Worm (Caenorhabditis elegans) whole organism, L3 larva: ENCODE data around the gene T13C2.2.

ENCODE experiments used
- R02D3.7 ChIP-seq: fragments of 150-350 bp; optimal IDR thresholded peaks from 2 replicates; lab custom pipeline; 2014; ENCODE audit warnings: missing biosample characterization, missing genetic modification characterization
- ZK546.5 ChIP-seq: sonication (generic microtip); optimal IDR thresholded peaks from 2 replicates; lab custom pipeline; 2017; ENCODE audit warnings: missing biosample characterization, missing genetic modification characterization
- ama-1 ChIP-seq: fragments of 150-350 bp; optimal IDR thresholded peaks from 2 replicates; lab custom pipeline; 2018
- ceh-16 ChIP-seq: sonication (generic microtip); optimal IDR thresholded peaks from 2 replicates; lab custom pipeline; 2017; ENCODE audit warnings: missing biosample characterization, missing genetic modification characterization
- ceh-28 ChIP-seq: fragments of 150-350 bp; optimal IDR thresholded peaks from 2 replicates; lab custom pipeline; 2014; ENCODE audit warnings: missing biosample characterization, missing genetic modification reagents, missing genetic modification characterization
- egl-27 ChIP-seq: sonication (generic microtip); optimal IDR thresholded peaks from 4 replicates; lab custom pipeline; 2017; ENCODE audit warnings: missing biosample characterization, missing genetic modification reagents, missing genetic modification characterization
- egl-5 ChIP-seq: fragments of 150-350 bp; optimal IDR thresholded peaks from 2 replicates; lab custom pipeline; 2017; ENCODE audit warnings: missing biosample characterization, missing genetic modification reagents, missing genetic modification characterization, inconsistent platforms
- elt-1 ChIP-seq: fragments of 150-350 bp; optimal IDR thresholded peaks from 2 replicates; lab custom pipeline; 2014; ENCODE audit warnings: missing biosample characterization, missing genetic modification characterization
- elt-2 ChIP-seq: sonication (generic microtip); optimal IDR thresholded peaks from 2 replicates; lab custom pipeline; 2016; ENCODE audit warnings: missing genetic modification reagents, mild to moderate bottlenecking, missing genetic modification characterization, missing compliant biosample characterization
- elt-3 ChIP-seq, 3 experiments: fragments of 150-350 bp in 1 of 3; sonication (generic microtip) in 2 of 3; optimal IDR thresholded peaks; 2 replicates in 2 of 3; 4 replicates in 1 of 3; lab custom pipeline; 2014 to 2017; ENCODE audit warnings: missing biosample characterization in 3 of 3, missing genetic modification characterization in 3 of 3
- eor-1 ChIP-seq, 2 experiments: fragments of 150-350 bp; optimal IDR thresholded peaks; 2 replicates each; lab custom pipeline; 2014 to 2018; ENCODE audit warnings: missing biosample characterization in 2 of 2, missing genetic modification characterization in 2 of 2
- fkh-2 ChIP-seq: fragments of 150-350 bp; optimal IDR thresholded peaks from 2 replicates; lab custom pipeline; 2014; ENCODE audit warnings: missing biosample characterization, missing genetic modification reagents, missing genetic modification characterization
- fos-1 ChIP-seq: fragments of 150-350 bp; optimal IDR thresholded peaks from 2 replicates; lab custom pipeline; 2014; ENCODE audit warnings: missing biosample characterization, missing genetic modification characterization
- jun-1 ChIP-seq: fragments of 150-350 bp; optimal IDR thresholded peaks from 2 replicates; lab custom pipeline; 2014; ENCODE audit warnings: missing biosample characterization, missing genetic modification reagents, missing genetic modification characterization
- lin-15B ChIP-seq: fragments of 150-350 bp; optimal IDR thresholded peaks from 2 replicates; lab custom pipeline; 2014; ENCODE audit warnings: missing biosample characterization, missing genetic modification characterization
- lin-39 ChIP-seq: fragments of 150-350 bp; optimal IDR thresholded peaks from 2 replicates; lab custom pipeline; 2018; ENCODE audit warnings: missing biosample characterization, missing genetic modification reagents, missing genetic modification characterization
- lsy-12 ChIP-seq: sonication (generic microtip); optimal IDR thresholded peaks from 2 replicates; lab custom pipeline; 2016; ENCODE audit warnings: mild to moderate bottlenecking, missing genetic modification characterization, missing compliant biosample characterization
- mdl-1 ChIP-seq: fragments of 150-350 bp; optimal IDR thresholded peaks from 2 replicates; lab custom pipeline; 2014; ENCODE audit warnings: missing biosample characterization, missing genetic modification characterization
- mml-1 ChIP-seq: fragments of 150-350 bp; sonication (generic microtip); optimal IDR thresholded peaks from 3 replicates; lab custom pipeline; 2014; ENCODE audit warnings: missing biosample characterization, missing genetic modification characterization
- nfya-1 ChIP-seq: sonication (generic microtip); optimal IDR thresholded peaks from 2 replicates; lab custom pipeline; 2017; ENCODE audit warnings: missing genetic modification characterization, mild to moderate bottlenecking, missing compliant biosample characterization, antibody characterized with exemption, moderate library complexity; ENCODE audit not compliant: insufficient read depth
- nhr-11 ChIP-seq: fragments of 150-350 bp; optimal IDR thresholded peaks from 2 replicates; lab custom pipeline; 2014; ENCODE audit warnings: missing biosample characterization, missing genetic modification characterization
- nhr-23 ChIP-seq: fragments of 150-350 bp; optimal IDR thresholded peaks from 2 replicates; lab custom pipeline; 2014; ENCODE audit warnings: missing biosample characterization, missing genetic modification reagents, missing genetic modification characterization
- nhr-237 ChIP-seq: fragments of 150-350 bp; optimal IDR thresholded peaks from 2 replicates; lab custom pipeline; 2014; ENCODE audit warnings: missing biosample characterization, missing genetic modification characterization
- nhr-25 ChIP-seq: sonication (generic microtip); optimal IDR thresholded peaks from 2 replicates; lab custom pipeline; 2017; ENCODE audit warnings: missing biosample characterization, missing genetic modification characterization
- nhr-28 ChIP-seq: fragments of 150-350 bp; optimal IDR thresholded peaks from 2 replicates; lab custom pipeline; 2014; ENCODE audit warnings: missing biosample characterization, missing genetic modification characterization
- nhr-43 ChIP-seq: sonication (generic microtip); optimal IDR thresholded peaks from 2 replicates; lab custom pipeline; 2016; ENCODE audit warnings: mild to moderate bottlenecking, missing genetic modification characterization, missing compliant biosample characterization; ENCODE audit not compliant: poor library complexity, severe bottlenecking
- nhr-67 ChIP-seq: fragments of 150-350 bp; optimal IDR thresholded peaks from 2 replicates; lab custom pipeline; 2014; ENCODE audit warnings: missing biosample characterization, missing genetic modification characterization
- nhr-77 ChIP-seq: fragments of 150-350 bp; optimal IDR thresholded peaks from 2 replicates; lab custom pipeline; 2014; ENCODE audit warnings: missing biosample characterization, missing genetic modification characterization
- pha-4 ChIP-seq: fragments of 150-350 bp; optimal IDR thresholded peaks from 2 replicates; lab custom pipeline; 2014; ENCODE audit warnings: missing biosample characterization, missing genetic modification reagents, missing genetic modification characterization
- pqm-1 ChIP-seq: fragments of 150-350 bp; optimal IDR thresholded peaks from 2 replicates; lab custom pipeline; 2017; ENCODE audit warnings: missing biosample characterization, missing genetic modification characterization, inconsistent platforms
- sea-2 ChIP-seq: fragments of 150-350 bp; sonication (generic microtip); optimal IDR thresholded peaks from 4 replicates; lab custom pipeline; 2014; ENCODE audit warnings: missing biosample characterization, missing genetic modification reagents, missing genetic modification characterization
- skn-1 ChIP-seq: fragments of 150-350 bp; optimal IDR thresholded peaks from 2 replicates; lab custom pipeline; 2014; ENCODE audit warnings: missing biosample characterization, missing genetic modification characterization
- snpc-4 ChIP-seq: fragments of 150-350 bp; optimal IDR thresholded peaks from 2 replicates; lab custom pipeline; 2014; ENCODE audit warnings: missing biosample characterization, missing genetic modification characterization
- unc-62 ChIP-seq: fragments of 150-350 bp; sonication (generic microtip); optimal IDR thresholded peaks from 4 replicates; lab custom pipeline; 2014; ENCODE audit warnings: missing biosample characterization, missing genetic modification reagents, missing genetic modification characterization
- zag-1 ChIP-seq: fragments of 150-350 bp; optimal IDR thresholded peaks from 2 replicates; lab custom pipeline; 2014; ENCODE audit warnings: missing biosample characterization, missing genetic modification characterization
- ztf-11 ChIP-seq: fragments of 150-350 bp; optimal IDR thresholded peaks from 2 replicates; lab custom pipeline; 2014; ENCODE audit warnings: missing biosample characterization, missing genetic modification characterization

Gene T13C2.2

DNA sequence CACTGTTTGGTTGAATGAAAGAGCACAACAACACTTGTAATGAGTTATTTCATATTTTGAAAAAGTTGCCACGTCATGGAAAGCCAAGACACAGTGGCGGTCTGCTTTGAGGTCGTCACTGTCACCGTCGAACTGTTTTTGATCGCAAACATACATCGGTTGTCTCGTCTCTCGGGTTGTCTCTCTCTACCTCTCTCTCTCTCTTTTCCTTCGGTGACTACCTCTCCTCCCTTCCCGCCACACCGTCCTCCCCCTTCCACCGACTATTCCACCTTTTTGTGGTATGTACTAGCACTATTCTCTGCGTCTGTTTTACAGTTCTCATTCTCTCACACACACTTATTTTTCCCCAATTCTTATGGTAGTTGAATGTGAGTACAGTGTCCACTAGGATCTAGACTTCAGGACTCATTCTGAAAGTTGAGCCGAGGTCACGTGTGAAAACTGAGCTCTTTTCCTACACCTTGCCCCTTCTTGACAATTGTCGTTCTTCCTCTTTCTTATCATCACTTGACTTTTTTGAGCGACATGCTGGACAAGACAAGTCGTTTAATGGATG, 41.9 kb downstream of the T13C2.2 start:
- no peak for TF ChIP-seq fos-1 (tag; lab: Kevin White, UChicago)
- peak; percentile 7 for TF ChIP-seq jun-1 (tag; lab: Kevin White, UChicago)
- TF ChIP-seq mdl-1 (tag; lab: Kevin White, UChicago): no peak
- peak; percentile 6 for TF ChIP-seq nfya-1 (tag; lab: Kevin White, UChicago)
- peak; percentile 70 for TF ChIP-seq pha-4 (tag; lab: Kevin White, UChicago)
- no peak for TF ChIP-seq nhr-237 (tag; lab: Kevin White, UChicago)
- TF ChIP-seq ama-1 (lab: Kevin White, UChicago): no peak
- TF ChIP-seq nhr-23 (tag; lab: Kevin White, UChicago): peak; percentile 12
- TF ChIP-seq ceh-28 (tag; lab: Kevin White, UChicago): no peak
- TF ChIP-seq fkh-2 (tag; lab: Kevin White, UChicago): no peak
- no peak for TF ChIP-seq nhr-11
- no peak for TF ChIP-seq nhr-28 (tag; lab: Kevin White, UChicago)
- no peak for TF ChIP-seq ceh-16 (tag; lab: Kevin White, UChicago)
- TF ChIP-seq pqm-1 (tag; lab: Kevin White, UChicago): peak; percentile 44
- TF ChIP-seq mml-1: no peak
- peak; percentile 69 for TF ChIP-seq elt-2
- TF ChIP-seq unc-62: no peak
- no peak for TF ChIP-seq lin-15B (tag; lab: Kevin White, UChicago)
- no peak for TF ChIP-seq nhr-77 (tag; lab: Kevin White, UChicago)
- no peak for TF ChIP-seq egl-27 (tag; lab: Kevin White, UChicago)
- TF ChIP-seq nhr-25 (tag; lab: Kevin White, UChicago): peak; percentile 70
- TF ChIP-seq elt-3 (tag; optimal IDR thresholded peaks at IDR 0.05; lab: Kevin White, UChicago): no peak

DNA sequence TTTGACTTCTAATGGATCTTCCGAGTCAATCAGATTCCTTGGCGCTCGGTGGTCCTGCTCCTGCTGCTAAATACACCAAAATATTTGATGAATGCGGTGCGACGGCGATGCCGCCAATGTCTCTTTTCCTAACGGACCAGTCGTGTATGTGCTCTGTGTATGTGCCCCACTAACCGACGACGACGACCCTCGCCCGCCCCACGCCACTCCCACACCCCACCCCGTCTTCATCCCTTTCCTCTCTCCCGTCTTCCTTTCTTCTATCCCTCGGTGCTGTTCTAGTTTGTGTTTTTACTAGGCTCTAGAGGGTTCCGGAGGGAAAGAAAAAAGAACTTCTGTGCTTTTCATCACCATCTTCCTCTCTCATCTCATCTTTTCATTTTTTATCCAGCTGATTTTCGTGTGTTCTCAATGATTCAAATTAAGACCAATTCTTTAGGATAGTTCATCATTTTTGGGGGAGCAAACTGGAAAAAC, 42.6 kb downstream of the T13C2.2 start, which contains the start of gene egl-27:
egl-27 (plus strand) TSS at position 427 of the 477 bp plus-strand sequence.
- peak; percentile 19 for TF ChIP-seq nfya-1 (tag; lab: Kevin White, UChicago)
- peak; percentile 57 for TF ChIP-seq lin-39 (tag; lab: Kevin White, UChicago)
- TF ChIP-seq elt-1 (tag; lab: Kevin White, UChicago): no peak
- no peak for TF ChIP-seq nhr-67 (tag; lab: Kevin White, UChicago)

DNA sequence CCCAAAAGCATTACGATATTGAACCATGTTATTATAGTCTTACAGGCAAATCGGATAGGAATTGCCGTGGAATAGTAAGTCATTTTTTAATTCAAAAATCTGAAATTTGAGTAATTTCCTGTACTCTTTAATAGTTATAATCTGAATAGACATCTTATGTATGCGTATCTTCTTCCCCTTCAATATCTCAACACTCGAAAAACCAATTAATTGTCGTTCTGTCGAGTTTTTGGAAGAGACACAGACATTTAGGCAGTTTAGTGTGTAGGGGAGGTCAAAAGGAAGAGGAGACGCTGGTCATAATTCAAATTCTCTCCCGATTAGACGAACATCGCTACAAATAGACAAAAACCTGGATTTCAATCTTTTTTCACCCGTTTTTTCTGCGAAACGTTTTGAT, 43.5 kb downstream of the T13C2.2 start:
- TF ChIP-seq elt-2 (peak; percentile 23), lin-39 (tag; lab: Kevin White, UChicago) (peak; percentile 35), nhr-25 (tag; lab: Kevin White, UChicago) (peak; percentile 84), ceh-16 (tag; lab: Kevin White, UChicago) (no peak), egl-5 (tag; lab: Kevin White, UChicago) (peak; percentile 85), nhr-23 (tag; lab: Kevin White, UChicago) (peak; percentile 78), elt-1 (tag; lab: Kevin White, UChicago) (peak; percentile 74), nhr-67 (tag; lab: Kevin White, UChicago) (no peak), snpc-4 (tag; lab: Kevin White, UChicago) (peak; percentile 10), unc-62 (peak; percentile 72), nfya-1 (tag; lab: Kevin White, UChicago) (peak; percentile 37), nhr-43 (tag; lab: Kevin White, UChicago) (peak; percentile 39), nhr-237 (tag; lab: Kevin White, UChicago) (no peak)

DNA sequence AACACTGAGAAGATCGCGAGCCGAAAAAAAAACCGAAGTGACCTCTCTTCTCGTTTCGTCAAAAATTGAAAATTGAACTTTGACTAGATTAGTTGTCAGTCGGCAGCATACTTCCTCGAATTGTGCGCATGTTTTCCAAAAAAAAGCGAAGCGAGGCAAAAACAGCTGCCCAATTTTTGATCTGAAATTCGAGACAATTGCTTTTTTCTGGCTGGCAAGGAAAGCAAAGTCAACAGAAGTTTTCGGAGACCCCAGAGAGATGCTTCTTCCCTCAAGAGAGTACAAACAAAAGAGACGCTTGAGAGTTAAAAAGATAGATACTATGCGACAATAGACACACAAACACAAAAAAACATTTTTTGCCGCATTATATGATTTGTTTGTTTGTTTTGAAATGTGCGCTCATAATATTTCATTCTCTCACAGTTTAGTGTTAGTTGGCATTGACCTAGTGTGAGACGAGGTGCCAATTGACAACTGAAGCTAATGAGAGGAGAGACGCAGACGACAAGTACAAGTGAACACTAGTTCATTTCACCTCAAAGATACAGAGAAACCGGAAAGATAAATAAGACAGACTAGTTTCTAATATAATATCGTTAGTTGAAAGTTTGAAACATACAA, 44.1 kb downstream of the T13C2.2 start:
- no peak for TF ChIP-seq mdl-1 (tag; lab: Kevin White, UChicago)
- TF ChIP-seq nhr-28 (tag; lab: Kevin White, UChicago): no peak
- TF ChIP-seq nhr-23 (tag; lab: Kevin White, UChicago): peak; percentile 47
- TF ChIP-seq nhr-43 (tag; lab: Kevin White, UChicago): no peak
- peak; percentile 95 for TF ChIP-seq pha-4 (tag; lab: Kevin White, UChicago)
- TF ChIP-seq R02D3.7 (tag; lab: Kevin White, UChicago): no peak
- no peak for TF ChIP-seq eor-1 (tag; optimal IDR thresholded peaks at IDR 0.05; lab: Kevin White, UChicago)
- TF ChIP-seq pqm-1 (tag; lab: Kevin White, UChicago): no peak
- no peak for TF ChIP-seq ZK546.5 (tag; lab: Kevin White, UChicago)
- no peak for TF ChIP-seq elt-2
- peak; percentile 95 for TF ChIP-seq egl-27 (tag; lab: Kevin White, UChicago)
- peak; percentile 73 for TF ChIP-seq nhr-25 (tag; lab: Kevin White, UChicago)
- no peak for TF ChIP-seq ztf-11
- no peak for TF ChIP-seq lsy-12 (tag; lab: Kevin White, UChicago)
- TF ChIP-seq zag-1 (tag; lab: Kevin White, UChicago): no peak
- no peak for TF ChIP-seq skn-1 (tag; lab: Kevin White, UChicago)
- no peak for TF ChIP-seq sea-2 (GFP tag; lab: Kevin White, UChicago)
- peak; percentile 46 for TF ChIP-seq unc-62
